Worm (Caenorhabditis elegans): ENCODE measurements around the gene str-55.

DNA sequence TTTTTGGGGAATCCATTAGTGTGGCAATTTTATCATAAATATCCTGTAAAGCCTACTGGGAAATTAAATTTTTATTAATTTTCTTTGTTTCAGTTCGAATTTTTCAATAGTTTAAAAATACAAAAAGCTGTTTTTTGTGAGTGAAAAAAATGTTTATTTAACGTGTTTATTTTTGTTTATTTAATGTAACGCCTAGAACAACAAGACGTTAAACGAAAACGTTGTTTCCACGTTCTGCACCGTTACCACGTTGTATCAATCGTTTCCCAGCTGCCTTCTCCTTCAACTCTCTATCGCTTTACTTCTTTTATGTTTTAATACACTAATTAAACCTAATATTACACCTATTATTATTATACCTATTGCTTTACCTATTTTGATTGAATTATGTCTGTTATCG lies 30.8 kb upstream of the str-55 start, which contains the start of gene T08G3.13:
- TF ChIP-seq nhr-25 (tag; optimal IDR thresholded peaks at IDR 0.05; ENCODE audit: borderline replicate concordance, insufficient read depth) (no peak), arid-1 (GFP tag; conservative IDR thresholded peaks at IDR 0.05) (no peak), ztf-7 (tag; optimal IDR thresholded peaks at IDR 0.05) (no peak), spr-3 (GFP tag; optimal IDR thresholded peaks at IDR 0.05) (no peak)

All from whole organism, L4 larva.